Fruit fly (Drosophila melanogaster) Kc167 (cell line): ENCODE measurements around the gene ND-B14.5AL.

ENCODE experiments used
- Sin3A ChIP-seq: fragments of >200 bp; optimal IDR thresholded peaks from 2 replicates; lab custom pipeline; 2018; ENCODE audit warnings: missing external identifiers
- psq ChIP-seq: fragments of >200 bp; optimal IDR thresholded peaks from 2 replicates; lab custom pipeline; 2017; ENCODE audit warnings: missing external identifiers
- ttk ChIP-seq: sonication (Bioruptor generic); optimal IDR thresholded peaks from 2 replicates; lab custom pipeline; 2017; ENCODE audit warnings: missing external identifiers

DNA sequence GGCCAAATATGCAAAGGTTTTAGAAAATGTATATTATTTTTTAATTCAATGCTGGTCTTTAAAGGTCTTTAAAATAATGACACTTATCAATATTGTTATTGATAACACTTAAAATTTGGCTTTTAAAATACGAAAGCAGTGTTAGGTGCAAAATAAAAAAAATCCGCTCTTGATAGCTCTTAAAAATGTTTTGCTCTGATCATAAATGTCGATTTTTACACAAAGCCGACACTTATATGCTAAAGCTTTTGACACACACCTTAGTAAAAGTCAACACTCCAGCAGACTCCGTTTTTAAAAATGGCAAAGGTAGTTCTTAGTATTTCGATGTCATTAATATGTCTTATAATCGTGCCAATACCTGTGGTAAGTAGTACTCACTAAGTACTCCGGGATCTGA lies 39.2 kb downstream of the ND-B14.5AL start, which contains the start of gene CG33766:
- TF ChIP-seq psq (lab: Kevin White, UChicago) (no peak), ttk (no peak), Sin3A (no peak)
